Worm (Caenorhabditis elegans) whole organism, late embryonic: ENCODE measurements around the gene F25E5.2.

ENCODE experiments used
- ceh-9 ChIP-seq: sonication (generic microtip); optimal IDR thresholded peaks from 2 replicates; lab custom pipeline; 2016; ENCODE audit warnings: mild to moderate bottlenecking, missing genetic modification characterization, inconsistent platforms, missing compliant biosample characterization
- pha-4 ChIP-seq: fragments of 150-350 bp; optimal IDR thresholded peaks from 2 replicates; lab custom pipeline; 2018; ENCODE audit warnings: missing biosample characterization, missing genetic modification reagents, missing genetic modification characterization
- pros-1 ChIP-seq: fragments of 150-350 bp; optimal IDR thresholded peaks from 2 replicates; lab custom pipeline; 2014; ENCODE audit warnings: missing biosample characterization, missing genetic modification reagents, missing genetic modification characterization

- TF ChIP-seq pha-4 (tag; lab: Kevin White, UChicago) (no peak), pros-1 (no peak), ceh-9 (no peak)
Measured at ce11 chrV:7485000-7485399, 29.9 kb downstream of the F25E5.2 start, which contains the start of gene srbc-8.
